Fruit fly (Drosophila melanogaster) whole organism, embryonic: ENCODE data around the gene Bruce.

Experiments used
- Atf-2 ChIP-seq: fragments of 200-800 bp; sonication (Bioruptor generic); optimal IDR thresholded peaks from 2 replicates; lab custom pipeline; 2016; ENCODE audit warnings: missing biosample characterization, missing genetic modification characterization
- Atf6 ChIP-seq: fragments of 200-800 bp; sonication (Bioruptor generic); IDR thresholded peaks from 2 replicates; pipeline ENCODE4 v1.3.6; 2022; ENCODE audit warnings: missing biosample characterization, missing genetic modification characterization
- BEAF-32 ChIP-seq: fragments of 200-800 bp; sonication (Bioruptor generic); optimal IDR thresholded peaks from 3 replicates; lab custom pipeline; 2017; ENCODE audit warnings: missing biosample characterization, missing genetic modification characterization, mild to moderate bottlenecking, moderate library complexity, missing genetic modification reagents
- Bdp1 ChIP-seq: fragments of 200-800 bp; sonication (Bioruptor generic); optimal IDR thresholded peaks from 3 replicates; lab custom pipeline; 2016; ENCODE audit warnings: missing biosample characterization, missing genetic modification characterization
- CG10979 ChIP-seq: fragments of 200-800 bp; sonication (Bioruptor generic); optimal IDR thresholded peaks from 2 replicates; lab custom pipeline; 2018; ENCODE audit warnings: missing biosample characterization, mild to moderate bottlenecking, missing genetic modification characterization, moderate library complexity
- CG11085 ChIP-seq: fragments of 200-800 bp; sonication (Bioruptor generic); IDR thresholded peaks from 2 replicates; pipeline ENCODE4 v1.3.6; 2022; ENCODE audit warnings: missing biosample characterization, missing genetic modification characterization
- CG13123 ChIP-seq: fragments of 200-800 bp; sonication (Bioruptor generic); optimal IDR thresholded peaks from 2 replicates; lab custom pipeline; 2016; ENCODE audit warnings: missing biosample characterization, missing genetic modification characterization
- CG13894 ChIP-seq: fragments of 200-800 bp; sonication (Bioruptor generic); optimal IDR thresholded peaks from 3 replicates; lab custom pipeline; 2018; ENCODE audit warnings: missing biosample characterization, mild to moderate bottlenecking, missing genetic modification characterization, moderate library complexity
- CG14667 ChIP-seq: fragments of 200-800 bp; sonication (Bioruptor generic); IDR thresholded peaks from 2 replicates; pipeline ENCODE4 v1.3.6; 2022; ENCODE audit warnings: missing biosample characterization, missing genetic modification characterization
- CG16779 ChIP-seq: fragments of 200-800 bp; sonication (Bioruptor generic); IDR thresholded peaks from 2 replicates; pipeline ENCODE4 v1.3.6; 2022; ENCODE audit warnings: missing biosample characterization, missing genetic modification characterization
- CG17186 ChIP-seq: fragments of 200-800 bp; sonication (Bioruptor generic); optimal IDR thresholded peaks from 3 replicates; lab custom pipeline; 2017; ENCODE audit warnings: missing biosample characterization, missing genetic modification reagents, missing genetic modification characterization
- CG2120 ChIP-seq: fragments of 200-800 bp; sonication (Bioruptor generic); optimal IDR thresholded peaks from 3 replicates; lab custom pipeline; 2016; ENCODE audit warnings: missing biosample characterization, missing genetic modification characterization
- CG8388 ChIP-seq: fragments of 200-800 bp; sonication (Bioruptor generic); optimal IDR thresholded peaks from 2 replicates; lab custom pipeline; 2019; ENCODE audit warnings: missing biosample characterization, mild to moderate bottlenecking, missing genetic modification characterization, moderate library complexity
- CG9817 ChIP-seq: fragments of 200-800 bp; sonication (Bioruptor generic); optimal IDR thresholded peaks from 2 replicates; lab custom pipeline; 2018; ENCODE audit warnings: missing biosample characterization, mild to moderate bottlenecking, missing genetic modification characterization, moderate library complexity
- Chrac-16 ChIP-seq: fragments of 200-800 bp; sonication (Bioruptor generic); optimal IDR thresholded peaks from 3 replicates; lab custom pipeline; 2016; ENCODE audit warnings: missing biosample characterization, missing genetic modification characterization
- CoRest ChIP-seq: fragments of 200-800 bp; sonication (Bioruptor generic); optimal IDR thresholded peaks from 3 replicates; lab custom pipeline; 2018; ENCODE audit warnings: missing biosample characterization, mild to moderate bottlenecking, missing genetic modification characterization, moderate library complexity
- Dad ChIP-seq: fragments of 200-800 bp; sonication (Bioruptor generic); optimal IDR thresholded peaks from 3 replicates; lab custom pipeline; 2016; ENCODE audit warnings: missing biosample characterization, missing genetic modification characterization
- Drgx ChIP-seq: fragments of 200-800 bp; sonication (Bioruptor generic); IDR thresholded peaks from 2 replicates; pipeline ENCODE4 v1.3.6; 2022; ENCODE audit warnings: missing biosample characterization, missing genetic modification characterization
- Fer1 ChIP-seq: fragments of 200-800 bp; sonication (Bioruptor generic); optimal IDR thresholded peaks from 2 replicates; lab custom pipeline; 2017; ENCODE audit warnings: missing biosample characterization, mild to moderate bottlenecking, missing genetic modification characterization
- Hey ChIP-seq: fragments of 200-800 bp; sonication (Bioruptor generic); optimal IDR thresholded peaks from 3 replicates; lab custom pipeline; 2018; ENCODE audit warnings: missing biosample characterization, mild to moderate bottlenecking, missing genetic modification characterization
- Hr51 ChIP-seq, 2 experiments: fragments of 200-800 bp; sonication (Bioruptor generic); optimal IDR thresholded peaks; 2 replicates in 1 of 2; 3 replicates in 1 of 2; lab custom pipeline; 2016 to 2018; ENCODE audit warnings: missing biosample characterization in 2 of 2, missing genetic modification characterization in 2 of 2, mild to moderate bottlenecking in 1 of 2, moderate library complexity in 1 of 2
- Hr78 ChIP-seq, 2 experiments: fragments of 200-800 bp in 1 of 2; fragments of >200 bp in 1 of 2; sonication (Bioruptor generic) in 1 of 2; optimal IDR thresholded peaks; 2 replicates each; lab custom pipeline; 2017 to 2019; ENCODE audit warnings: missing biosample characterization in 2 of 2, missing genetic modification characterization in 2 of 2, mild to moderate bottlenecking in 1 of 2, moderate library complexity in 1 of 2
- Hsf ChIP-seq: fragments of 200-800 bp; sonication (Bioruptor generic); optimal IDR thresholded peaks from 3 replicates; lab custom pipeline; 2016; ENCODE audit warnings: missing biosample characterization, missing genetic modification characterization
- Lpt ChIP-seq: fragments of >200 bp; optimal IDR thresholded peaks from 2 replicates; lab custom pipeline; 2018; ENCODE audit warnings: missing biosample characterization, missing genetic modification characterization
- NC2α ChIP-seq: fragments of 200-800 bp; sonication (Bioruptor generic); optimal IDR thresholded peaks from 2 replicates; lab custom pipeline; 2016; ENCODE audit warnings: missing biosample characterization, missing genetic modification characterization
- Spps ChIP-seq: fragments of 200-800 bp; sonication (Bioruptor generic); optimal IDR thresholded peaks from 2 replicates; lab custom pipeline; 2018; ENCODE audit warnings: missing biosample characterization, mild to moderate bottlenecking, missing genetic modification characterization
- bbx ChIP-seq: fragments of 200-800 bp; sonication (Bioruptor generic); IDR thresholded peaks from 2 replicates; pipeline ENCODE4 v1.3.6; 2022; ENCODE audit warnings: missing biosample characterization, missing genetic modification characterization; ENCODE audit not compliant: partially characterized antibody
- cg ChIP-seq: fragments of 200-800 bp; sonication (Bioruptor generic); optimal IDR thresholded peaks from 3 replicates; lab custom pipeline; 2019; ENCODE audit warnings: missing biosample characterization, mild to moderate bottlenecking, missing genetic modification characterization, moderate library complexity
- ftz-f1 ChIP-seq: fragments of 200-800 bp; sonication (Bioruptor generic); optimal IDR thresholded peaks from 2 replicates; lab custom pipeline; 2016; ENCODE audit warnings: missing biosample characterization, missing genetic modification characterization
- inv ChIP-seq: fragments of 200-800 bp; sonication (Bioruptor generic); IDR thresholded peaks from 2 replicates; pipeline ENCODE4 v1.3.6; 2022; ENCODE audit warnings: missing biosample characterization, missing genetic modification characterization; ENCODE audit not compliant: partially characterized antibody
- knrl ChIP-seq: fragments of 200-800 bp; sonication (Bioruptor generic); IDR thresholded peaks from 3 replicates; pipeline ENCODE4 v1.3.6; 2022; ENCODE audit warnings: missing biosample characterization, missing genetic modification characterization; ENCODE audit not compliant: partially characterized antibody
- nau ChIP-seq: fragments of 200-800 bp; sonication (Bioruptor generic); optimal IDR thresholded peaks from 3 replicates; lab custom pipeline; 2017; ENCODE audit warnings: missing biosample characterization, mild to moderate bottlenecking, missing genetic modification characterization, missing genetic modification reagents
- pnt ChIP-seq: fragments of 200-800 bp; sonication (Bioruptor generic); optimal IDR thresholded peaks from 3 replicates; lab custom pipeline; 2016; ENCODE audit warnings: missing biosample characterization, missing genetic modification characterization
- rib ChIP-seq: fragments of 200-800 bp; sonication (Bioruptor generic); IDR thresholded peaks from 2 replicates; pipeline ENCODE4 v1.3.6; 2022; ENCODE audit warnings: missing biosample characterization, missing genetic modification characterization
- ro ChIP-seq: fragments of 200-800 bp; sonication (Bioruptor generic); IDR thresholded peaks from 2 replicates; pipeline ENCODE4 v1.3.6; 2022; ENCODE audit warnings: missing biosample characterization, missing genetic modification characterization
- scrt ChIP-seq: fragments of 200-800 bp; sonication (Bioruptor generic); optimal IDR thresholded peaks from 2 replicates; lab custom pipeline; 2018; ENCODE audit warnings: missing biosample characterization, mild to moderate bottlenecking, missing genetic modification characterization, moderate library complexity
- sens ChIP-seq: fragments of 200-800 bp; sonication (Bioruptor generic); peaks from one replicate; lab custom pipeline; 2016; ENCODE audit warnings: missing biosample characterization, missing genetic modification characterization
- shn ChIP-seq: fragments of 200-800 bp; sonication (Bioruptor generic); optimal IDR thresholded peaks from 3 replicates; lab custom pipeline; 2016; ENCODE audit warnings: missing biosample characterization, missing genetic modification characterization
- ssp ChIP-seq: fragments of 200-800 bp; sonication (Bioruptor generic); IDR thresholded peaks from 2 replicates; pipeline ENCODE4 v1.3.6; 2022; ENCODE audit warnings: missing biosample characterization, missing genetic modification characterization
- zf30C ChIP-seq: fragments of 200-800 bp; sonication (Bioruptor generic); optimal IDR thresholded peaks from 3 replicates; lab custom pipeline; 2018; ENCODE audit warnings: missing biosample characterization, mild to moderate bottlenecking, missing genetic modification characterization

Bruce gene

DNA sequence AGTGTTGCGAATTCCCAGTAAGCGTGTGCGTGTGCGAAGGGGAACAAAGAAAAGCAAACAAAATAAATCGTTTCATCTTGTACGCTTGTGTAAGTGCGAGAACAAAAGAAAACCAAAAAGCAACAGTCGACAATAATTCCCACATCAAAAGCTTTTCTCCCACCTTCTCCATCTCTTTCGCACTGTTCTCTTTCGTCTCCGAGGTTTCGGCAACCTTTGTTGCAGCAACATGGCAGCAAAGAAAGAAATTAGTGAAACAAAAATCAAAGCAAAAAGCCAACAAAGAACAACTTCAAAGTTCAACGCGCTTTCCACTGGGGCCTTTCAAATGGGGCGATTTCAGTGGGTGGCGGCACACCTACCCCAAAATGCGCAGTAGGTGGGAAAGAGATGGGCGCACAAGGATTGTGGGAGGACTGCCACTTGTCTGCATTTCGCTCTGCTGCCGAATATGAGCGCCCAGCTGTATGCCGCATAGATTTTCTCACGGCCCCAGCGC is 20.9 kb upstream of the Bruce start (continued):
- TF ChIP-seq Dad (GFP tag; lab: Kevin White, UChicago) (no peak), NC2α (GFP tag; lab: Kevin White, UChicago) (no peak), pnt (no peak), Lpt (no peak), Chrac-16 (GFP tag; lab: Kevin White, UChicago) (no peak), CG2120 (GFP tag; lab: Kevin White, UChicago) (no peak), Hr78 (GFP tag; optimal IDR thresholded peaks at IDR 0.05; lab: Kevin White, UChicago) (no peak), shn (GFP tag; lab: Kevin White, UChicago) (no peak), inv (GFP tag; lab: Robert Waterston, UW) (no peak), Spps (tag; lab: Kevin White, UChicago) (no peak), sens (GFP tag; lab: Kevin White, UChicago) (peak; percentile 78), CG13123 (GFP tag; lab: Kevin White, UChicago) (no peak), scrt (GFP tag; lab: Kevin White, UChicago) (peak; percentile 92), Fer1 (GFP tag; lab: Kevin White, UChicago) (peak; percentile 82), CG16779 (GFP tag; lab: Robert Waterston, UW) (no peak), Atf6 (GFP tag; lab: Robert Waterston, UW) (no peak), CG17186 (GFP tag; lab: Kevin White, UChicago) (no peak), ssp (no peak), ftz-f1 (no peak), rib (GFP tag; lab: Robert Waterston, UW) (no peak), bbx (GFP tag; lab: Robert Waterston, UW) (no peak), CoRest (tag; lab: Kevin White, UChicago) (no peak), BEAF-32 (GFP tag; lab: Kevin White, UChicago) (no peak), Hsf (GFP tag; lab: Kevin White, UChicago) (no peak), CG8388 (GFP tag; lab: Kevin White, UChicago) (no peak), zf30C (GFP tag; lab: Kevin White, UChicago) (no peak), ro (GFP tag; lab: Robert Waterston, UW) (no peak), Hr51 (GFP tag; optimal IDR thresholded peaks at IDR 0.05; lab: Kevin White, UChicago) (peak in 1 of 2 experiments; percentile 77), CG14667 (no peak), CG10979 (no peak), Atf-2 (no peak), Bdp1 (GFP tag; lab: Kevin White, UChicago) (no peak), Drgx (GFP tag; lab: Robert Waterston, UW) (no peak), Hey (peak; percentile 58), CG11085 (no peak), cg (GFP tag; lab: Kevin White, UChicago) (peak; percentile 76), knrl (GFP tag; lab: Robert Waterston, UW) (no peak), CG9817 (no peak), CG13894 (tag; lab: Kevin White, UChicago) (peak; percentile 61), nau (GFP tag; lab: Kevin White, UChicago) (no peak)
